Worm (Caenorhabditis elegans) whole organism, young adult: ENCODE measurements around the gene nduv-3.
A peak's percentile ranks its signal among the peaks of the same experiment; 100 is the strongest.

ENCODE experiments used
- F10E7.11 ChIP-seq: sonication (generic microtip); optimal IDR thresholded peaks from 2 replicates; lab custom pipeline; 2017; ENCODE audit warnings: mild to moderate bottlenecking, missing genetic modification characterization, moderate library complexity, missing compliant biosample characterization
- F52B5.7 ChIP-seq: sonication (generic microtip); optimal IDR thresholded peaks from 2 replicates; lab custom pipeline; 2016; ENCODE audit warnings: mild to moderate bottlenecking, missing genetic modification characterization, missing compliant biosample characterization
- F57A8.1 ChIP-seq: fragments of 200-800 bp; sonication (Bioruptor generic); optimal IDR thresholded peaks from 2 replicates; lab custom pipeline; 2018; ENCODE audit warnings: mild to moderate bottlenecking, missing genetic modification characterization, moderate library complexity, missing compliant biosample characterization
- K12H6.12 ChIP-seq: fragments of 200-800 bp; sonication (Bioruptor generic); optimal IDR thresholded peaks from 2 replicates; lab custom pipeline; 2018; ENCODE audit warnings: mild to moderate bottlenecking, missing genetic modification characterization, missing compliant biosample characterization
- Y56A3A.18 ChIP-seq: fragments of 200-800 bp; sonication (Bioruptor generic); IDR thresholded peaks from 2 replicates; pipeline ENCODE4 v1.3.6; 2022; ENCODE audit warnings: missing genetic modification reagents, missing genetic modification characterization, missing compliant biosample characterization
- Y67H2A.10 ChIP-seq: fragments of 200-800 bp; sonication (Bioruptor generic); conservative IDR thresholded peaks from 2 replicates; pipeline ENCODE4 v1.3.6; 2022; ENCODE audit warnings: missing genetic modification reagents, missing genetic modification characterization, missing compliant biosample characterization
- ZK185.1 ChIP-seq: sonication (generic microtip); optimal IDR thresholded peaks from 2 replicates; lab custom pipeline; 2016; ENCODE audit warnings: mild to moderate bottlenecking, missing genetic modification characterization, missing compliant biosample characterization; ENCODE audit not compliant: poor library complexity, severe bottlenecking
- akir-1 ChIP-seq: fragments of 200-800 bp; sonication (Bioruptor generic); optimal IDR thresholded peaks from 2 replicates; lab custom pipeline; 2018; ENCODE audit warnings: mild to moderate bottlenecking, missing genetic modification characterization, moderate library complexity, missing compliant biosample characterization
- ama-1 ChIP-seq, 3 experiments: fragments of 150-350 bp in 1 of 3; sonication (generic microtip) in 2 of 3; optimal IDR thresholded peaks; 2 replicates each; lab custom pipeline; 2014 to 2018; ENCODE audit warnings: missing biosample characterization in 2 of 3, missing genetic modification characterization in 2 of 3, missing genetic modification reagents in 2 of 3
- attf-3 ChIP-seq: fragments of 200-800 bp; sonication (Bioruptor generic); conservative IDR thresholded peaks from 2 replicates; pipeline ENCODE4 v1.3.6; 2022; ENCODE audit warnings: missing genetic modification reagents, missing genetic modification characterization, missing compliant biosample characterization
- attf-6 ChIP-seq: fragments of 200-800 bp; sonication (Bioruptor generic); IDR thresholded peaks from 2 replicates; pipeline ENCODE4 v1.3.6; 2022; ENCODE audit warnings: missing genetic modification reagents, missing genetic modification characterization, missing compliant biosample characterization
- ccch-3 ChIP-seq: fragments of 200-800 bp; sonication (Bioruptor generic); optimal IDR thresholded peaks from 2 replicates; lab custom pipeline; 2018; ENCODE audit warnings: mild to moderate bottlenecking, missing genetic modification characterization, missing compliant biosample characterization
- cebp-1 ChIP-seq, 2 experiments: fragments of 200-800 bp in 1 of 2; sonication (Bioruptor generic) in 1 of 2; sonication (generic microtip) in 1 of 2; IDR thresholded peaks in 1 of 2; optimal IDR thresholded peaks in 1 of 2; 2 replicates each; pipeline versions ENCODE4 v1.3.6 to Lab custom; 2017 to 2022; ENCODE audit warnings: missing compliant biosample characterization in 2 of 2, missing genetic modification characterization in 2 of 2, mild to moderate bottlenecking in 1 of 2, missing genetic modification reagents in 1 of 2, moderate library complexity in 1 of 2
- cebp-2 ChIP-seq: fragments of 200-800 bp; sonication (Bioruptor generic); IDR thresholded peaks from 2 replicates; pipeline ENCODE4 v1.3.6; 2022; ENCODE audit warnings: missing genetic modification characterization, missing compliant biosample characterization
- ceh-100 ChIP-seq: fragments of 200-800 bp; sonication (Bioruptor generic); IDR thresholded peaks from 2 replicates; pipeline ENCODE4 v1.3.6; 2022; ENCODE audit warnings: missing genetic modification reagents, missing genetic modification characterization, missing compliant biosample characterization
- ceh-40 ChIP-seq: fragments of 200-800 bp; sonication (Bioruptor generic); IDR thresholded peaks from 2 replicates; pipeline ENCODE4 v1.3.6; 2022; ENCODE audit warnings: missing genetic modification characterization, missing compliant biosample characterization
- ceh-79 ChIP-seq: sonication (generic microtip); optimal IDR thresholded peaks from 2 replicates; lab custom pipeline; 2017; ENCODE audit warnings: mild to moderate bottlenecking, missing genetic modification characterization, missing compliant biosample characterization
- ceh-91 ChIP-seq: fragments of 200-800 bp; sonication (Bioruptor generic); IDR thresholded peaks from 2 replicates; pipeline ENCODE4 v1.3.6; 2022; ENCODE audit warnings: missing genetic modification reagents, missing genetic modification characterization, missing compliant biosample characterization
- chd-7 ChIP-seq: sonication (generic microtip); optimal IDR thresholded peaks from 2 replicates; lab custom pipeline; 2016; ENCODE audit warnings: mild to moderate bottlenecking, missing genetic modification characterization, moderate library complexity, missing compliant biosample characterization
- egl-44 ChIP-seq: fragments of 200-800 bp; sonication (Bioruptor generic); IDR thresholded peaks from 2 replicates; pipeline ENCODE4 v1.3.6; 2022; ENCODE audit warnings: missing genetic modification reagents, missing genetic modification characterization, missing compliant biosample characterization
- gei-17 ChIP-seq: fragments of 200-800 bp; sonication (Bioruptor generic); optimal IDR thresholded peaks from 2 replicates; lab custom pipeline; 2018; ENCODE audit warnings: mild to moderate bottlenecking, missing genetic modification characterization, missing compliant biosample characterization
- hlh-12 ChIP-seq: sonication (generic microtip); optimal IDR thresholded peaks from 2 replicates; lab custom pipeline; 2016; ENCODE audit warnings: missing genetic modification characterization, missing compliant biosample characterization
- hmg-1.2 ChIP-seq: fragments of 200-800 bp; sonication (Bioruptor generic); IDR thresholded peaks from 2 replicates; pipeline ENCODE4 v1.3.6; 2022; ENCODE audit warnings: missing genetic modification reagents, missing genetic modification characterization, missing compliant biosample characterization
- hsf-1 ChIP-seq: fragments of 200-800 bp; sonication (Bioruptor generic); IDR thresholded peaks from 2 replicates; pipeline ENCODE4 v1.3.6; 2022; ENCODE audit warnings: missing genetic modification reagents, missing genetic modification characterization, missing compliant biosample characterization
- lag-1 ChIP-seq: fragments of 200-800 bp; sonication (Bioruptor generic); IDR thresholded peaks from 2 replicates; pipeline ENCODE4 v1.3.6; 2022; ENCODE audit warnings: missing genetic modification reagents, missing genetic modification characterization, missing compliant biosample characterization
- let-526 ChIP-seq: fragments of 200-800 bp; sonication (Bioruptor generic); IDR thresholded peaks from 2 replicates; pipeline ENCODE4 v1.3.6; 2022; ENCODE audit warnings: missing genetic modification reagents, missing genetic modification characterization, missing compliant biosample characterization
- lin-54 ChIP-seq: fragments of 200-800 bp; sonication (Bioruptor generic); optimal IDR thresholded peaks from 2 replicates; lab custom pipeline; 2018; ENCODE audit warnings: mild to moderate bottlenecking, missing genetic modification characterization, missing compliant biosample characterization
- lsl-1 ChIP-seq: fragments of 200-800 bp; sonication (Bioruptor generic); optimal IDR thresholded peaks from 2 replicates; lab custom pipeline; 2018; ENCODE audit warnings: mild to moderate bottlenecking, missing genetic modification characterization, moderate library complexity, missing compliant biosample characterization
- mel-28 ChIP-seq: sonication (generic microtip); optimal IDR thresholded peaks from 2 replicates; lab custom pipeline; 2016; ENCODE audit warnings: borderline replicate concordance, mild to moderate bottlenecking, missing genetic modification characterization, missing compliant biosample characterization
- nhr-120 ChIP-seq: fragments of 200-800 bp; sonication (Bioruptor generic); IDR thresholded peaks from 2 replicates; pipeline ENCODE4 v1.3.6; 2022; ENCODE audit warnings: missing genetic modification characterization, missing compliant biosample characterization
- nhr-27 ChIP-seq: fragments of 200-800 bp; sonication (Bioruptor generic); optimal IDR thresholded peaks from 2 replicates; lab custom pipeline; 2018; ENCODE audit warnings: mild to moderate bottlenecking, missing genetic modification characterization, moderate library complexity, missing compliant biosample characterization
- nhr-80 ChIP-seq: sonication (generic microtip); optimal IDR thresholded peaks from 2 replicates; lab custom pipeline; 2016; ENCODE audit warnings: missing genetic modification characterization, missing compliant biosample characterization
- rcor-1 ChIP-seq: fragments of 200-800 bp; sonication (Bioruptor generic); IDR thresholded peaks from 2 replicates; pipeline ENCODE4 v1.3.6; 2022; ENCODE audit warnings: missing genetic modification reagents, missing genetic modification characterization, missing compliant biosample characterization
- rec-8 ChIP-seq, 2 experiments: sonication (generic microtip); optimal IDR thresholded peaks; 2 replicates each; lab custom pipeline; 2016; ENCODE audit warnings: mild to moderate bottlenecking in 2 of 2, missing genetic modification characterization in 2 of 2, missing genetic modification reagents in 2 of 2, missing genotype in 2 of 2, missing biosample characterization in 1 of 2, missing compliant biosample characterization in 1 of 2, moderate library complexity in 1 of 2
- repo-1 ChIP-seq: sonication (generic microtip); optimal IDR thresholded peaks from 2 replicates; lab custom pipeline; 2017; ENCODE audit warnings: mild to moderate bottlenecking, missing genetic modification characterization, missing compliant biosample characterization
- snpc-1.1 ChIP-seq: sonication (generic microtip); optimal IDR thresholded peaks from 2 replicates; lab custom pipeline; 2017; ENCODE audit warnings: missing genetic modification characterization, mild to moderate bottlenecking, missing compliant biosample characterization, antibody characterized with exemption, moderate library complexity, missing genotype, missing genetic modification reagents; ENCODE audit not compliant: insufficient read depth
- snpc-1.3 ChIP-seq: sonication (generic microtip); optimal IDR thresholded peaks from 2 replicates; lab custom pipeline; 2017; ENCODE audit warnings: missing genetic modification characterization, mild to moderate bottlenecking, missing compliant biosample characterization, antibody characterized with exemption, moderate library complexity, missing genotype, missing genetic modification reagents; ENCODE audit not compliant: insufficient read depth
- snpc-3.4 ChIP-seq: sonication (generic microtip); optimal IDR thresholded peaks from 2 replicates; lab custom pipeline; 2017; ENCODE audit warnings: missing genetic modification characterization, mild to moderate bottlenecking, missing compliant biosample characterization, antibody characterized with exemption, moderate library complexity, missing genotype, missing genetic modification reagents
- somi-1 ChIP-seq: fragments of 200-800 bp; sonication (Bioruptor generic); optimal IDR thresholded peaks from 2 replicates; lab custom pipeline; 2018; ENCODE audit warnings: mild to moderate bottlenecking, missing genetic modification characterization, missing compliant biosample characterization
- unc-62 ChIP-seq: fragments of 150-350 bp; optimal IDR thresholded peaks from 2 replicates; lab custom pipeline; 2014; ENCODE audit warnings: missing biosample characterization, missing genetic modification reagents, missing genetic modification characterization
- zfh-2 ChIP-seq: fragments of 200-800 bp; sonication (Bioruptor generic); conservative IDR thresholded peaks from 2 replicates; pipeline ENCODE4 v1.3.6; 2022; ENCODE audit warnings: missing genetic modification reagents, missing genetic modification characterization, missing compliant biosample characterization
- zim-3 ChIP-seq: sonication (generic microtip); optimal IDR thresholded peaks from 2 replicates; lab custom pipeline; 2017; ENCODE audit warnings: mild to moderate bottlenecking, missing genetic modification characterization, moderate library complexity, missing compliant biosample characterization
- ztf-22 ChIP-seq: fragments of 200-800 bp; sonication (Bioruptor generic); optimal IDR thresholded peaks from 2 replicates; lab custom pipeline; 2018; ENCODE audit warnings: mild to moderate bottlenecking, missing genetic modification characterization, moderate library complexity, missing compliant biosample characterization
- ztf-25 ChIP-seq: fragments of 200-800 bp; sonication (Bioruptor generic); IDR thresholded peaks from 2 replicates; pipeline ENCODE4 v1.3.6; 2022; ENCODE audit warnings: missing genetic modification reagents, missing genetic modification characterization, missing compliant biosample characterization
- ztf-3 ChIP-seq: fragments of 200-800 bp; sonication (Bioruptor generic); optimal IDR thresholded peaks from 2 replicates; lab custom pipeline; 2018; ENCODE audit warnings: mild to moderate bottlenecking, missing genetic modification characterization, missing compliant biosample characterization

Gene nduv-3

DNA sequence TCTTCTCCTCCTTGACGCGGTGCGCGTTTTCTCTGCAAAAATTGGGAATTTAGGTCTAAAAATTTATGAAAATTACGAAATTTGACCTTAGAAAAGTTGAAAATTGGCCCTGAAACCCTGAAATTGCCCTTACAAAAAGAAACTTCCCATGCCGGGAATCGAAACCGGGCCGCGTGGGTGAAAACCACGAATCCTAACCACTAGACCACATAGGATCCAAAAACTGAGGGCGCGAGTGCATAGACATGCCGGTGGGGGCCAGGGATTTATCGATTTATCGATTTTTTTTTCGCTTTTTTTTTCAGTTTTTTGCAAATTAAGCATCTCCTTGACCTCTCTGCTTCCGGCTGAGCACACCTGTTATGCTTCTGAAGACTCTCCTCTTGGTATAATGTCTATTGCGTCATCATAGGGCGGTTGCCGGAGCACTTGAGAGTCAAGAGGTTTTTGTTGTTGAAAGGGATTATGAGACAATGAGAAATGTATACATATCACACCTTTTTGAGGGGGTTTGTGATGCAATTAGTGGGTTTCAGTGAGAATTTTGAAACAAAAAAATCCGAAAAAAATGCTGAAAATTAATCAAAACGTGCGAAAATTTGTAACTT lies 1.3 kb upstream of the nduv-3 start (continued):
- TF ChIP-seq ccch-3 (GFP tag; lab: Kevin White, UChicago) (no peak), unc-62 (GFP tag; lab: Kevin White, UChicago) (no peak), lin-54 (GFP tag; lab: Kevin White, UChicago) (peak; percentile 61), attf-6 (GFP tag; lab: Robert Waterston, UW) (0 out of 2 replicates have a peak, but pooled peaks have one; percentile 33), hsf-1 (GFP tag; lab: Robert Waterston, UW) (0 out of 2 replicates have a peak, but pooled peaks have one; percentile 32), zfh-2 (0 out of 2 replicates have a peak, but pooled peaks have one; percentile 34), F57A8.1 (GFP tag; lab: Kevin White, UChicago) (no peak), zim-3 (tag; lab: Kevin White, UChicago) (no peak), rcor-1 (no peak), mel-28 (tag; lab: Kevin White, UChicago) (no peak), F52B5.7 (peak; percentile 48), ZK185.1 (tag; lab: Kevin White, UChicago) (no peak), attf-3 (GFP tag; lab: Robert Waterston, UW) (peak; percentile 56; the same call in 1 of the 2 replicates), ceh-79 (peak; percentile 7), rec-8 (tag; optimal IDR thresholded peaks at IDR 0.05; lab: Kevin White, UChicago) (no peak), nhr-120 (GFP tag; lab: Robert Waterston, UW) (0 out of 2 replicates have a peak, but pooled peaks have one; percentile 43), nhr-27 (tag; lab: Kevin White, UChicago) (no peak), cebp-2 (GFP tag; lab: Robert Waterston, UW) (peak; percentile 79; the same call in 1 of the 2 replicates), akir-1 (no peak), snpc-1.3 (tag; lab: Kevin White, UChicago) (peak; percentile 19), snpc-3.4 (tag; lab: Kevin White, UChicago) (peak; percentile 42), ceh-100 (GFP tag; lab: Robert Waterston, UW) (no peak), lag-1 (GFP tag; lab: Robert Waterston, UW) (no peak), Y67H2A.10 (GFP tag; lab: Robert Waterston, UW) (peak; percentile 46; the same call in 1 of the 2 replicates), K12H6.12 (tag; lab: Kevin White, UChicago) (no peak), Y56A3A.18 (GFP tag; lab: Robert Waterston, UW) (no peak), let-526 (peak; percentile 30; the same call in 1 of the 2 replicates), chd-7 (tag; lab: Kevin White, UChicago) (peak; percentile 47), gei-17 (GFP tag; lab: Kevin White, UChicago) (peak; percentile 13), repo-1 (peak; percentile 42), ztf-3 (GFP tag; lab: Kevin White, UChicago) (no peak), egl-44 (peak; percentile 58; the same call in 1 of the 2 replicates), hlh-12 (tag; lab: Kevin White, UChicago) (no peak), ztf-25 (GFP tag; lab: Robert Waterston, UW) (no peak), ceh-40 (GFP tag; lab: Robert Waterston, UW) (0 out of 2 replicates have a peak, but pooled peaks have one; percentile 67), ztf-22 (GFP tag; lab: Kevin White, UChicago) (no peak), ceh-91 (GFP tag; lab: Robert Waterston, UW) (peak; percentile 36; the same call in 1 of the 2 replicates), lsl-1 (peak; percentile 19), cebp-1 (GFP tag; IDR thresholded peaks at IDR 0.05; lab: Robert Waterston, UW) (no peak), cebp-1 (tag; optimal IDR thresholded peaks at IDR 0.05; lab: Kevin White, UChicago) (peak; percentile 77), somi-1 (GFP tag; lab: Kevin White, UChicago) (no peak), nhr-80 (tag; lab: Kevin White, UChicago) (no peak), F10E7.11 (tag; lab: Kevin White, UChicago) (no peak), hmg-1.2 (GFP tag; lab: Robert Waterston, UW) (peak; percentile 60), ama-1 (optimal IDR thresholded peaks at IDR 0.05; lab: Kevin White, UChicago) (no peak), ama-1 (GFP tag; optimal IDR thresholded peaks at IDR 0.05; lab: Kevin White, UChicago) (peak in 1 of 2 experiments; percentile 70), snpc-1.1 (tag; lab: Kevin White, UChicago) (no peak)
